Worm (Caenorhabditis elegans): ENCODE results near the gene clc-29.
"Not testable (repeated sequence)": the region's sequence is repeated elsewhere in the genome, so short reads cannot be mapped to it uniquely, and the experiment has no call there.

DNA sequence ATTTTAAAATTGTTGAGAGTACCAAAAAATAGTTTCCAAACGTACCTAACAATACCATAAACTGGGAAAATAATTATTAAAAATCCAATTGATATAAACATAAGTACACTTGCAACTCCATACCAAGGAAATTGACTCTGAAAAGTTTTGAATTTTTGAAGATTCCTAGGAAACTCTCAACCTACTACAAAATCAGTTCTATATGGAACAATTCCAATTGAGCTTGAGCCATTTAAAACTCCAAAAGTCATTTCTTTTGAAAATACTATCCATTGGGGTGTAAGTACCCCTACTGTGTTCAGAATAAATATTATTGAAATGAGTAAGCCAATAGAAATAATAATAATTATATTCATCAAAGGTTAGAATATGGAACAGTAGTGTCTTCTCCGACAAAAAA, 8.3 kb downstream of the clc-29 start, which contains the start of gene clc-28:
- not testable (repeated sequence) for TF ChIP-seq scrt-1 (GFP tag; IDR thresholded peaks at IDR 0.05); F13C5.2 (tag; optimal IDR thresholded peaks at IDR 0.05); aly-1 (tag; optimal IDR thresholded peaks at IDR 0.05)

All from whole organism, early embryonic.